Fruit fly (Drosophila melanogaster): ENCODE results near the gene CG5391.

DNA sequence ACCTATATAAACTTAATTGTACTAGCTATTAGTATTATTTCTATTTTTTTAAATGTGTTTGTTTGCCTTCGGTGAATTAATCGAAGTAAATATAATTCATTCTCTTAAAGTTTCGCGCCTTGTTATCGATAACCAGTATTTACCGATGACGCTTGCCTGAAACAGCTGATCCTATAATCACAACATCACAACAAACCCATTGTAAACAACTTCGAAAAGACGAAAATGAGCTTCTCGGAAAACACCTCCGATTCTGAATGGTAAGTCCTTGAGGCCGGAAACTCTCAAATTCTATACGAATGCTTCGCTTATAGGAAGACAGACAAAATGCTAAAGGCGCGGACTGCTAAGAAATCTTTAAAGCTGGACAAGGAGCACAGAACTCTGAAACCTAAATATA lies 46.0 kb upstream of the CG5391 start, which contains the start of gene CG34149:
- no peak for TF ChIP-seq CrebA (GFP tag; optimal IDR thresholded peaks at IDR 0.05; ENCODE audit: borderline replicate concordance)
- TF ChIP-seq usp (GFP tag; optimal IDR thresholded peaks at IDR 0.05): no peak
- no peak for TF ChIP-seq br (GFP tag; optimal IDR thresholded peaks at IDR 0.05)
- no peak for TF ChIP-seq dmrt93B (GFP tag; optimal IDR thresholded peaks at IDR 0.05)
- no peak for TF ChIP-seq woc (GFP tag; optimal IDR thresholded peaks at IDR 0.05)
- no peak for TF ChIP-seq h (GFP tag; optimal IDR thresholded peaks at IDR 0.05)
- TF ChIP-seq GATAd (GFP tag; optimal IDR thresholded peaks at IDR 0.05): no peak
- no peak for TF ChIP-seq pan (optimal IDR thresholded peaks at IDR 0.05)
- TF ChIP-seq jim (GFP tag; optimal IDR thresholded peaks at IDR 0.05): no peak
- TF ChIP-seq CG9705 (GFP tag; optimal IDR thresholded peaks at IDR 0.05): no peak
